Worm (Caenorhabditis elegans) whole organism, late embryonic: ENCODE results near the gene Y69A2AR.24.

Experiments
- ahr-1 ChIP-seq: sonication (generic microtip); optimal IDR thresholded peaks from 2 replicates; lab custom pipeline; 2016; ENCODE audit warnings: missing genetic modification characterization, missing compliant biosample characterization
- ceh-48 ChIP-seq: sonication (generic microtip); optimal IDR thresholded peaks from 2 replicates; lab custom pipeline; 2016; ENCODE audit warnings: missing genetic modification characterization, inconsistent platforms, missing compliant biosample characterization
- madf-2 ChIP-seq: sonication (generic microtip); optimal IDR thresholded peaks from 2 replicates; lab custom pipeline; 2017; ENCODE audit warnings: missing genetic modification characterization, missing compliant biosample characterization
- pqm-1 ChIP-seq: sonication (generic microtip); optimal IDR thresholded peaks from 2 replicates; lab custom pipeline; 2016; ENCODE audit warnings: missing genetic modification characterization, missing compliant biosample characterization
- ref-2 ChIP-seq: sonication (generic microtip); optimal IDR thresholded peaks from 2 replicates; lab custom pipeline; 2016; ENCODE audit warnings: missing genetic modification characterization, missing compliant biosample characterization
- rnt-1 ChIP-seq: sonication (generic microtip); optimal IDR thresholded peaks from 2 replicates; lab custom pipeline; 2016; ENCODE audit warnings: missing genetic modification characterization, missing compliant biosample characterization
- sox-2 ChIP-seq: fragments of 200-800 bp; sonication (Bioruptor generic); IDR thresholded peaks from 2 replicates; pipeline ENCODE4 v1.3.6; 2022; ENCODE audit warnings: missing genetic modification reagents, missing genetic modification characterization, missing compliant biosample characterization
- sox-4 ChIP-seq: sonication (generic microtip); optimal IDR thresholded peaks from 2 replicates; lab custom pipeline; 2017; ENCODE audit warnings: mild to moderate bottlenecking, missing genetic modification characterization, inconsistent platforms, missing compliant biosample characterization

- no peak for TF ChIP-seq madf-2 (tag; lab: Kevin White, UChicago)
- TF ChIP-seq pqm-1 (tag; lab: Kevin White, UChicago) = no peak
- TF ChIP-seq sox-4 (tag; lab: Kevin White, UChicago) = no peak
- no peak for TF ChIP-seq ref-2
- no peak for TF ChIP-seq ahr-1 (tag; lab: Kevin White, UChicago)
- TF ChIP-seq ceh-48 = no peak
- TF ChIP-seq rnt-1 (tag; lab: Kevin White, UChicago) = no peak
- no peak for TF ChIP-seq sox-2 (GFP tag; lab: Robert Waterston, UW)
Measured at ce11 chrIV:2610409-2610808, 46.5 kb upstream of the Y69A2AR.24 start, which contains the start of gene Y69A2AR.32.
